Worm (Caenorhabditis elegans) whole organism, dauer: Measurements from ENCODE around the gene F44E2.4.

Experiments used
- unc-62 ChIP-seq: sonication (generic microtip); optimal IDR thresholded peaks from 2 replicates; lab custom pipeline; 2017; ENCODE audit warnings: missing biosample characterization, missing genetic modification reagents, missing genetic modification characterization

The F44E2.4 gene

ce11 chrIII:8851961-8852360, 13.7 kb upstream of the F44E2.4 start, which contains the start of gene plg-1:
plg-1 (plus strand) TSS chrIII:8852261.
- TF ChIP-seq unc-62 (GFP tag; lab: Kevin White, UChicago): no peak

DNA sequence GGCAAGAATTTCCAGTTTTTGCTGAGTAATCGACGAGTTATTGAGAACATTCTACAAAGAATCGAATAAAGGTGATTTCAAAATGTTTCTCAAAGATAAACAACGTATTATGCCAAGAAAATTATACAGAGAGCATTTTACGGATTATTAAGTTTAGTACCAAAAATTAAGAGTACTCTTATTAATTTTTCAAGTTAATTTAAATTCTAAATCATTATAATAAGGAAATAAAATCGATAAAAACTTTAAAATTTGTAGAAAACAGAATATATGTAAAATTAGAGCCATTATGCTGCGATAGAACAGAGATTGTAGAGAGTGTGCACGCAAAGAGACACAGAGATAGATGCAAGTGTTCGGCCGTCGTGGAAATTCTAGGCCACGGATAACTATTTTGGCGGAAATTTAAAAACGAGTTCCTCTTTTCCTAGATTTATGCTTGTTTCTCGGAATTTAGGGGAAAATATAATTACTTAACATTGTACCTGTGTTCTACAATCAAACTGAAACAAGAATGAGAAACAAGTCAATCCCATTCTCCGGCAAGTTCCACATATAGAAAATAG, 12.3 kb upstream of the F44E2.4 start, which contains the start of gene F44E2.9:
Gene F44E2.9 (minus strand): TSS at position 51 of the 566 bp plus-strand sequence.
- TF ChIP-seq unc-62 (GFP tag; lab: Kevin White, UChicago): no peak

DNA sequence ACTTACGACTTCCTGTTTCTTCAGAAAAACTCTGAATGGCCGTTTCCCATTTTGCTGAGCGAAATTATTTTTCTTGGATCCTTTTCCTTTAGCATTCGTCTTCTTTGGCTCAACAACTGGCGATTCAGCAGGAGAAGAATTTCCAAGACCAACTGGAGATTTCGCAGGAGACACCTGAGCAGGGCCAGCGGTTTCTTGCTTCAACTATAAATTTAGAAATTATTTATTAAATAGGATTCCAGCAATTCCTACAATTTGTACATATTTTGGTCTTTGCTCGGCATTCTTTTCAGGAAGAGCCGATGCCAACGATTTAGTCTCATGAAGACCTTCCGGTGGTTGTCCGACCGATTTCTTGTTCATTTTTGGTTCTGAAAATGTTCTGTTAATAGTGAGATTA, 11.3 kb upstream of the F44E2.4 start, which contains the start of gene F44E2.8:
Gene F44E2.8 (minus strand): TSS at position 371 of the 400 bp plus-strand sequence.
- no peak for TF ChIP-seq unc-62 (GFP tag; lab: Kevin White, UChicago)

DNA sequence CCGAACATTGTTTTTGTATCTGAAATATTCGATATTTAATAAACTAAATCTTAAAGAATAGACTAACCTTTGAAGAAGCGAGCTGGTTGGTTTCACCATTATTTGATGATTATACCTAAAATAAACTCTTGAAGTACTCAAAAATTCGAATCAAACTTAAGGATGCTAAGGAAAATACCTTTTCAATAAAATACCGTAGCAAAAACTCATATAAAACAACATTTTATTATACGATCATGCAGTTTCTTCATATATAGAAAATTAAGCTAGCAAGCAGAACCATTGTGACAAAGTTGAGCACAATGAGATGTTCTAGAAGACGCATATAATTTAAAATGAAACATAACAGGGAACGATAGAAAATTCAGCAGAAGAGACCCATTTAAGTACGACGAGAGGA, 10.1 kb upstream of the F44E2.4 start, which contains the start of gene F44E2.7:
Gene F44E2.7 (minus strand): TSS at position 101 of the 400 bp plus-strand sequence.
- no peak for TF ChIP-seq unc-62 (GFP tag; lab: Kevin White, UChicago)

DNA sequence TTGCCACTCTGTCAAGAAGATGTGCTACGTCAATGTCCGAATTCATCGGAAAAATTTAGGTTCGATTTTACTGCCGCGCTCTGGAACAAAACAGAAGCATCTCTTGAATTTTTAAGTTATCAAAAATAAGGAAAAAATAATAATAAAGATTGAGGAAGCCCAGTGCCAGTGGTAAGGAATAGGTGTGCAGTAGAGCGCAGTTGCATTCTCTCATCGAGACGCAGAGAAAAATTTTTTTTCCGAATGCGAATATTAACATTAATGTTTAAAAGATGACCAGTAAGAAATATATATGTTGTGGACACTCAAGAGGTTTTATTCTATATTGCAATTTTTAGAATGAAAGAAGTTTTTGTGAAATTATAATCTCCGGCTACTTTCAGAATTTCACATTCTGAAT, 9.5 kb upstream of the F44E2.4 start:
- TF ChIP-seq unc-62 (GFP tag; lab: Kevin White, UChicago): no peak

DNA sequence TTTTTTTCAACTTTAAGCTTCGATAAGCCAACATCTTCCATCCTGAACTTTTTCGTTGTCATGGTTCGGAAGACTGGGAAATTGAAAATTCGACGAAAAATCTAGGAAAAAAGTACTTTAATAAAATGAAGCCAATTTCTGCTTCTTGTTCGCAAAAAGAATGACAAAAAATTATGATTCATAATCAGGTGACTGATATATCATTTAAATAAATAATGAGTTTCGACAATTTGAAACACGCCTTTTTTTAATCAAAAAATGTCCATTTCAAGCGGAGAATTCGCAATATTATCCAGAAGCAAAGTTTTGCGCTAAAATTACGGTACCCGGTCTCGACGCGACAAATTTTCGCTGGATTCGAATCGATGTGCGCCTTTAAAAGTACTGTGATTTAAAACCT, 6.9 kb upstream of the F44E2.4 start, which contains the start of gene F44E2.6:
Gene F44E2.6 (minus strand): TSS at position 101 of the 400 bp plus-strand sequence.
- TF ChIP-seq unc-62 (GFP tag; lab: Kevin White, UChicago): no peak

DNA sequence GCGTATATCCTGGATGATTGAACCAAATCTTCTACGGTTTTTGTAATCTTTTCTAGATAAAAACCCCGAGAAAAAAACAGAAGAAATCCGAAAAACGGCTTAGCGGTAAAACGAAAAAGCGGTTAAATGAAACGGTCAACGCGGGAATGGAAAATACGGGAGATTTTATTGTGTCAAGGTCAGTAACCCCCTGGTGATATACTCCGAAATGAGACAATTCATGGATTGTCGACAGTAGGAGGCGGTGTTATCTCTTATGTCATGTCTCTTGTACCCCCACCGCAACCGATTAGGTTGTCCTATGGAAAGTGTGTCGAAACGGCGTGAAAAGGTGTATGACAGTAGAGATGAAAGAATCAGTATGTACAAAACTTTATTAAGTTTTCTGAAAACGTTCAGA, 5.9 kb upstream of the F44E2.4 start:
- no peak for TF ChIP-seq unc-62 (GFP tag; lab: Kevin White, UChicago)

- TF ChIP-seq unc-62 (GFP tag; lab: Kevin White, UChicago): no peak
Observed at ce11 chrIII:8839813-8840212, 1.6 kb upstream of the F44E2.4 start.

- TF ChIP-seq unc-62 (GFP tag; lab: Kevin White, UChicago): no peak
Observed at ce11 chrIII:8831059-8831750, 7.0 kb downstream of the F44E2.4 start, which contains the start of gene F44E2.10. F44E2.10 (minus strand) TSS chrIII:8831109.

DNA sequence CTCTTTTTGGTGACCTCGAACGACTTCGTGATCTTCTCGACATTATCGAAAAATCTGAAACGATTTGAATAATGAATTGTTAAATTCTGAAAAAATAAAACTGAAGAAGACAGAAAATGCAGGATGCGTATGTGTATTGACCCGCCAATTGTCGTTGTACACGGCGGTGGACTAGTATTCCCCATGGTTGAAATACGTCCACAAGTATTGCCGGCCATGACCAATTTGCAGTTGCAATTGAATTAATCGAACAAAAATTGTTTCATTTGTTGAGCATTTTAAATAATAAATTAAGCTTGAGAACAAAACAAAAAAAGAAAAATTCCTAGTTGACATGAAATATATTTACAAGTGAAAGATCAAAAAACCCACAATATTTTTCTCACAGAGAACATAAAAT, 9.0 kb downstream of the F44E2.4 start, which contains the start of gene F44E2.3:
Gene F44E2.3 (minus strand): TSS at position 61 of the 400 bp plus-strand sequence.
- TF ChIP-seq unc-62 (GFP tag; lab: Kevin White, UChicago): no peak

ce11 chrIII:8827128-8827527, 11.1 kb downstream of the F44E2.4 start, which contains the start of gene F54F2.9:
F54F2.9 (minus strand) TSS chrIII:8827228.
- no peak for TF ChIP-seq unc-62 (GFP tag; lab: Kevin White, UChicago)

DNA sequence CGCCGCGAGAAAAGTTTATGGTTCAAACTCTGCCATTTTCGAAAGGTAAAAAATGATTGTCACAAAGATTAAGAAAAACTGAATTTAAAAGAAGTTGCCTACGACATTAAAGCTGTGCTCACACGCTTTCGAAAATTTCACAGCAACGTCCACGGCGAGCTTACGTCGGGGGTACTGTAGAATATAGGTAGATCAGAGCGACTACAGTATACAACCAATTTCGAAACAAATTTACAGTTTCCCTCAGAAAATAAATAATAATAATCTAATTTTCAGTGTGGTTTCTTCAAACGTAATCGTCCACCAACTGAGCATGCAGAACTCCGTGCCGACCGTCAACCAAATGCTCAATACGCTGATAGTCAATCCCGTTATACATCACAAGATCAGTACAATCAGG, 13.7 kb downstream of the F44E2.4 start:
- no peak for TF ChIP-seq unc-62 (GFP tag; lab: Kevin White, UChicago)

- no peak for TF ChIP-seq unc-62 (GFP tag; lab: Kevin White, UChicago)
Observed at ce11 chrIII:8818599-8818998, 19.6 kb downstream of the F44E2.4 start, which contains the start of gene pat-2. pat-2 (plus strand) TSS chrIII:8818899.

- no peak for TF ChIP-seq unc-62 (GFP tag; lab: Kevin White, UChicago)
Observed at ce11 chrIII:8815699-8816098, 22.5 kb downstream of the F44E2.4 start.

DNA sequence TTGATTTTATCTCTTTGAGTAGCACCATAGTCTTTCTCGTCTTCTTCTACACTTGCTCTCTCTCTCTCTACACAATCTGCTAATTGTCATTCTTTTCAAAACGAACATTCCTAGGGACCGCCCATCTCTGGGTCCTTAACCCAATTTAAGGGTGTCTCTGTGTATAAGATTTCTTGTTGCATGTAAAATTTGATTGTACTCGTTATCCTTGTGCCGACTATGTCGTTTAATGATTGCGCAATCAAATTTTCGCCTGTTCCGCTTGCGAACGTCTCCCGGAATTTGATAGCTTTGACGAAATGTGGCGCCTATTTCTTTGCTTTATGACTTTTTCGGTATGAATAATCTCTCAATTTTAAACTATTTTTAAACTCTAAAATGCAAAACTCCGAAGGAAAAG, 27.1 kb downstream of the F44E2.4 start:
- no peak for TF ChIP-seq unc-62 (GFP tag; lab: Kevin White, UChicago)

ce11 chrIII:8809245-8809971, 28.8 kb downstream of the F44E2.4 start, which contains the start of gene prx-19:
prx-19 (minus strand) TSS chrIII:8809295.
- no peak for TF ChIP-seq unc-62 (GFP tag; lab: Kevin White, UChicago)
